Worm (Caenorhabditis elegans) whole organism, L4 larva: ENCODE data around the gene F55A4.3.

Experiments
- D1046.2 ChIP-seq: fragments of 200-800 bp; sonication (Bioruptor generic); IDR thresholded peaks from 2 replicates; pipeline ENCODE4 v1.3.6; 2022; ENCODE audit warnings: missing genetic modification characterization, missing compliant biosample characterization
- F10B5.3 ChIP-seq: sonication (generic microtip); optimal IDR thresholded peaks from 2 replicates; lab custom pipeline; 2016; ENCODE audit warnings: mild to moderate bottlenecking, missing genetic modification characterization, missing compliant biosample characterization
- F26F4.8 ChIP-seq: fragments of 200-800 bp; sonication (Bioruptor generic); conservative IDR thresholded peaks from 2 replicates; pipeline ENCODE4 v1.3.6; 2022; ENCODE audit warnings: missing genetic modification characterization, missing compliant biosample characterization
- F37D6.2 ChIP-seq: sonication (generic microtip); optimal IDR thresholded peaks from 2 replicates; lab custom pipeline; 2016; ENCODE audit warnings: mild to moderate bottlenecking, missing genetic modification characterization, missing compliant biosample characterization
- F49E8.2 ChIP-seq: sonication (generic microtip); optimal IDR thresholded peaks from 2 replicates; lab custom pipeline; 2016; ENCODE audit warnings: missing compliant biosample characterization, mild to moderate bottlenecking, missing genetic modification characterization, borderline replicate concordance
- T26A8.4 ChIP-seq: fragments of 200-800 bp; sonication (Bioruptor generic); IDR thresholded peaks from 2 replicates; pipeline ENCODE4 v1.3.6; 2022; ENCODE audit warnings: missing genetic modification characterization, missing compliant biosample characterization
- Y105C5A.15 ChIP-seq: fragments of 200-800 bp; sonication (Bioruptor generic); IDR thresholded peaks from 2 replicates; pipeline ENCODE4 v1.3.6; 2022; ENCODE audit warnings: missing genetic modification characterization, missing compliant biosample characterization
- ZK337.2 ChIP-seq: fragments of 200-800 bp; sonication (Bioruptor generic); IDR thresholded peaks from 2 replicates; pipeline ENCODE4 v1.3.6; 2022; ENCODE audit warnings: missing genetic modification reagents, missing genetic modification characterization, missing compliant biosample characterization
- aha-1 ChIP-seq: fragments of 150-350 bp; peaks from one replicate; lab custom pipeline; 2014; ENCODE audit warnings: missing biosample characterization, missing genetic modification characterization
- ceh-28 ChIP-seq: fragments of 150-350 bp; optimal IDR thresholded peaks from 2 replicates; lab custom pipeline; 2014; ENCODE audit warnings: missing biosample characterization, missing genetic modification reagents, missing genetic modification characterization
- ceh-44 ChIP-seq: fragments of 200-800 bp; sonication (Bioruptor generic); IDR thresholded peaks from 2 replicates; pipeline ENCODE4 v1.3.6; 2022; ENCODE audit warnings: missing genetic modification reagents, missing genetic modification characterization, missing compliant biosample characterization
- ceh-62 ChIP-seq: sonication (generic microtip); optimal IDR thresholded peaks from 2 replicates; lab custom pipeline; 2017; ENCODE audit warnings: missing biosample characterization, missing genetic modification characterization
- ceh-82 ChIP-seq: sonication (generic microtip); optimal IDR thresholded peaks from 2 replicates; lab custom pipeline; 2017; ENCODE audit warnings: missing biosample characterization, missing genetic modification characterization
- cey-2 ChIP-seq: sonication (generic microtip); optimal IDR thresholded peaks from 3 replicates; lab custom pipeline; 2017; ENCODE audit warnings: missing genetic modification characterization, mild to moderate bottlenecking, missing compliant biosample characterization, antibody characterized with exemption, borderline replicate concordance; ENCODE audit not compliant: insufficient read depth
- daf-16 ChIP-seq, 3 experiments: sonication (generic microtip); optimal IDR thresholded peaks; 2 replicates each; lab custom pipeline; 2016 to 2017; ENCODE audit warnings: missing genetic modification characterization in 3 of 3, missing genetic modification reagents in 3 of 3, mild to moderate bottlenecking in 2 of 3, missing compliant biosample characterization in 2 of 3, missing biosample characterization in 1 of 3, moderate library complexity in 1 of 3
- dmd-6 ChIP-seq: fragments of 200-800 bp; sonication (Bioruptor generic); IDR thresholded peaks from 2 replicates; pipeline ENCODE4 v1.3.6; 2022; ENCODE audit warnings: missing genetic modification reagents, missing genetic modification characterization, missing compliant biosample characterization
- duxl-1 ChIP-seq: sonication (generic microtip); optimal IDR thresholded peaks from 2 replicates; lab custom pipeline; 2016; ENCODE audit warnings: mild to moderate bottlenecking, missing genetic modification characterization, moderate library complexity, missing compliant biosample characterization; ENCODE audit not compliant: poor library complexity
- egl-43 ChIP-seq: fragments of 200-800 bp; sonication (Bioruptor generic); IDR thresholded peaks from 2 replicates; pipeline ENCODE4 v1.3.6; 2022; ENCODE audit warnings: missing genetic modification reagents, missing genetic modification characterization, missing compliant biosample characterization
- hif-1 ChIP-seq, 2 experiments: sonication (generic microtip); optimal IDR thresholded peaks; 2 replicates each; lab custom pipeline; 2016 to 2017; ENCODE audit warnings: missing compliant biosample characterization in 2 of 2, missing genetic modification characterization in 2 of 2, missing genetic modification reagents in 2 of 2, missing genotype in 2 of 2, mild to moderate bottlenecking in 1 of 2
- hlh-11 ChIP-seq: fragments of 200-800 bp; sonication (Bioruptor generic); optimal IDR thresholded peaks from 2 replicates; lab custom pipeline; 2018; ENCODE audit warnings: mild to moderate bottlenecking, missing genetic modification characterization, missing compliant biosample characterization
- hlh-30 ChIP-seq: sonication (generic microtip); optimal IDR thresholded peaks from 2 replicates; lab custom pipeline; 2017; ENCODE audit warnings: antibody characterized with exemption, mild to moderate bottlenecking, missing genetic modification characterization, missing compliant biosample characterization; ENCODE audit not compliant: insufficient read depth
- lin-1 ChIP-seq: fragments of 200-800 bp; sonication (Bioruptor generic); IDR thresholded peaks from 2 replicates; pipeline ENCODE4 v1.3.6; 2022; ENCODE audit warnings: missing genetic modification reagents, missing genetic modification characterization, missing compliant biosample characterization
- lin-38 ChIP-seq: fragments of 200-800 bp; sonication (Bioruptor generic); IDR thresholded peaks from 2 replicates; pipeline ENCODE4 v1.3.6; 2022; ENCODE audit warnings: missing genetic modification reagents, missing genetic modification characterization, missing compliant biosample characterization
- madf-5 ChIP-seq, 2 experiments: fragments of 200-800 bp; sonication (Bioruptor generic); IDR thresholded peaks; 2 replicates each; pipeline ENCODE4 v1.3.6; 2022; ENCODE audit warnings: missing compliant biosample characterization in 2 of 2, missing genetic modification characterization in 2 of 2
- mes-2 ChIP-seq: sonication (generic microtip); optimal IDR thresholded peaks from 2 replicates; lab custom pipeline; 2016; ENCODE audit warnings: missing genotype, mild to moderate bottlenecking, missing genetic modification characterization, missing compliant biosample characterization; ENCODE audit not compliant: poor library complexity, severe bottlenecking
- mxl-3 ChIP-seq: fragments of 200-800 bp; sonication (Bioruptor generic); optimal IDR thresholded peaks from 2 replicates; lab custom pipeline; 2018; ENCODE audit warnings: mild to moderate bottlenecking, missing genetic modification characterization, missing compliant biosample characterization
- nhr-111 ChIP-seq: fragments of 200-800 bp; sonication (Bioruptor generic); optimal IDR thresholded peaks from 2 replicates; lab custom pipeline; 2018; ENCODE audit warnings: mild to moderate bottlenecking, missing genetic modification characterization, missing compliant biosample characterization
- nhr-237 ChIP-seq: sonication (generic microtip); optimal IDR thresholded peaks from 2 replicates; lab custom pipeline; 2017; ENCODE audit warnings: missing biosample characterization, missing genetic modification characterization
- nhr-25 ChIP-seq: sonication (generic microtip); optimal IDR thresholded peaks from 2 replicates; lab custom pipeline; 2017; ENCODE audit warnings: missing genetic modification characterization, mild to moderate bottlenecking, missing compliant biosample characterization, antibody characterized with exemption, moderate library complexity, borderline replicate concordance; ENCODE audit not compliant: insufficient read depth
- nhr-28 ChIP-seq: fragments of 150-350 bp; optimal IDR thresholded peaks from 2 replicates; lab custom pipeline; 2014; ENCODE audit warnings: missing biosample characterization, missing genetic modification characterization
- nhr-6 ChIP-seq: fragments of 150-350 bp; optimal IDR thresholded peaks from 2 replicates; lab custom pipeline; 2014; ENCODE audit warnings: missing biosample characterization, missing genetic modification characterization
- pha-4 ChIP-seq, 2 experiments: fragments of 150-350 bp in 1 of 2; fragments of 200-800 bp in 1 of 2; sonication (Bioruptor generic) in 1 of 2; IDR thresholded peaks in 1 of 2; optimal IDR thresholded peaks in 1 of 2; 2 replicates each; pipeline versions ENCODE4 v1.3.6 to Lab custom; 2014 to 2022; ENCODE audit warnings: missing genetic modification characterization in 2 of 2, missing genetic modification reagents in 2 of 2, missing biosample characterization in 1 of 2, missing compliant biosample characterization in 1 of 2
- php-3 ChIP-seq: fragments of 200-800 bp; sonication (Bioruptor generic); IDR thresholded peaks from 2 replicates; pipeline ENCODE4 v1.3.6; 2022; ENCODE audit warnings: missing genetic modification reagents, missing genetic modification characterization, missing compliant biosample characterization
- saeg-2 ChIP-seq: fragments of 200-800 bp; sonication (Bioruptor generic); IDR thresholded peaks from 2 replicates; pipeline ENCODE4 v1.3.6; 2022; ENCODE audit warnings: missing genetic modification reagents, missing genetic modification characterization, missing compliant biosample characterization
- set-16 ChIP-seq: fragments of 200-800 bp; sonication (Bioruptor generic); IDR thresholded peaks from 2 replicates; pipeline ENCODE4 v1.3.6; 2022; ENCODE audit warnings: missing genetic modification reagents, missing genetic modification characterization, missing compliant biosample characterization
- snpc-1.2 ChIP-seq: fragments of 200-800 bp; sonication (Bioruptor generic); IDR thresholded peaks from 2 replicates; pipeline ENCODE4 v1.3.6; 2022; ENCODE audit warnings: missing genetic modification reagents, missing genetic modification characterization, missing compliant biosample characterization
- unc-62 ChIP-seq, 3 experiments: fragments of 150-350 bp in 1 of 3; sonication (generic microtip); optimal IDR thresholded peaks in 2 of 3; peaks in 1 of 3; 1 replicate in 1 of 3; 2 replicates in 2 of 3; lab custom pipeline; 2014 to 2017; ENCODE audit warnings: missing biosample characterization in 3 of 3, missing genetic modification characterization in 3 of 3, missing genetic modification reagents in 3 of 3, missing genotype in 1 of 3
- zfp-2 ChIP-seq: sonication (generic microtip); optimal IDR thresholded peaks from 2 replicates; lab custom pipeline; 2016; ENCODE audit warnings: mild to moderate bottlenecking, missing genetic modification characterization, missing compliant biosample characterization
- zfp-3 ChIP-seq: fragments of 200-800 bp; sonication (Bioruptor generic); conservative IDR thresholded peaks from 2 replicates; pipeline ENCODE4 v1.3.6; 2022; ENCODE audit warnings: missing genetic modification reagents, missing genetic modification characterization, missing compliant biosample characterization
- zip-2 ChIP-seq: fragments of 150-350 bp; optimal IDR thresholded peaks from 2 replicates; lab custom pipeline; 2014; ENCODE audit warnings: missing biosample characterization, missing genetic modification characterization
- ztf-11 ChIP-seq: fragments of 150-350 bp; optimal IDR thresholded peaks from 2 replicates; lab custom pipeline; 2014; ENCODE audit warnings: missing biosample characterization, missing genetic modification characterization
- ztf-7 ChIP-seq: fragments of 150-350 bp; optimal IDR thresholded peaks from 2 replicates; lab custom pipeline; 2014; ENCODE audit warnings: missing biosample characterization, missing genetic modification characterization

F55A4.3 gene

DNA sequence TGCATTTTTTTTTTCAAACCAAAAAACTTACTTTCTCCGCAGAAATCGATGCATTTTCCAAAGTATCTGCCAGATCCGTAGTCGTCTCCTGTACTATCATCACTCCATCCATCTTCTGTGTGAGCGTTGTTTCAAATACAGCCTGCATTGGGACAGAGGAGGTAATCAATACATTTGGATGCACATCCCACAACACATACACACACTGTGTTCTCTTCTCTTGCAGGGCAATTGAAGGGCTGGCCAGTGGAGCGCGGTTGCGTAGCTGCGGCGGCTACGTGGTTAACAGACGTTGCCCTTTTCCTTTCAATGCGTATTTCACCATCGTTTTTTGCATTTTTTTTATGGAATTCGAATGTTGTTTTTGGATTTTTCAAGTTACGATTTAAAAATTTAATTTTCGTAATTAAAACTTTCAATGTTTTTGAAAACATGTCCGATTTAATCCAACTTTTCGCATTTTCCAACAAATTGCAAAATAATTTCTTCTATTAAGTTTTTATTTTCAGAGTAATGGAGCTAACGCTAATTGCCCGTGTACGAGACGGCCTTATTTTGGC, 10.2 kb upstream of the F55A4.3 start, which contains the start of the genes stau-1 and sec-22 (continued):
- TF ChIP-seq daf-16 (GFP tag; optimal IDR thresholded peaks at IDR 0.05; lab: Kevin White, UChicago) (no peak), daf-16 (tag; optimal IDR thresholded peaks at IDR 0.05; lab: Kevin White, UChicago) (no peak), php-3 (GFP tag; lab: Robert Waterston, UW) (no peak), zfp-3 (GFP tag; lab: Robert Waterston, UW) (no peak), ZK337.2 (GFP tag; lab: Robert Waterston, UW) (no peak), madf-5 (GFP tag; IDR thresholded peaks at IDR 0.05; lab: Robert Waterston, UW) (no peak), pha-4 (GFP tag; IDR thresholded peaks at IDR 0.05; lab: Robert Waterston, UW) (no peak), pha-4 (tag; optimal IDR thresholded peaks at IDR 0.05; lab: Kevin White, UChicago) (peak; percentile 10), dmd-6 (GFP tag; lab: Robert Waterston, UW) (peak; percentile 19; the same call in 1 of the 2 replicates), hlh-30 (tag; lab: Kevin White, UChicago) (peak; percentile 36), ceh-44 (GFP tag; lab: Robert Waterston, UW) (no peak), saeg-2 (GFP tag; lab: Robert Waterston, UW) (no peak), F49E8.2 (no peak), lin-38 (no peak; the same call in 1 of the 2 replicates), F26F4.8 (no peak), D1046.2 (GFP tag; lab: Robert Waterston, UW) (no peak), F10B5.3 (no peak), duxl-1 (no peak), nhr-28 (tag; lab: Kevin White, UChicago) (peak; percentile 52), zfp-2 (tag; lab: Kevin White, UChicago) (no peak), F37D6.2 (tag; lab: Kevin White, UChicago) (no peak)

DNA sequence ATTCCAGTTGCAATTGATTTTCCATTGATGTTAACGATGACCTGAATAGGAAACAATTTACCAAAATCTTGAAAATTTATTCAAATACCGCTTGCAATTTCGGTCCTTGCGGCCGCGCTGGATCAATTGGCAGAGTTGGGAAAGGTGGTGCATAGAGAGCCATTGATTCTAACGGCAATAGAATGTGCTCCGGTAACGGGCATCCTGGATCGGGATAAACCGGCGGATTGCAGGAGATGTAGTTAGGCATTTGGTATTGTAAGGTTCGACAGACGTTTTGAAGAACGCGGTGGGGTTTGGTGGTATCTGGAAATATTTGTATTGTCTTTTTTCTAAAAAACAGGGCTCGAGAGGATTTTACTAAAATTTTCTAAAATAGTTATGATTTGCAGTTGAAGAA, 6.0 kb upstream of the F55A4.3 start:
- TF ChIP-seq aha-1 (tag; lab: Kevin White, UChicago) (peak; percentile 94), zip-2 (tag; lab: Kevin White, UChicago) (no peak), Y105C5A.15 (GFP tag; lab: Robert Waterston, UW) (no peak), T26A8.4 (0 out of 2 replicates have a peak, but pooled peaks have one; percentile 26)

DNA sequence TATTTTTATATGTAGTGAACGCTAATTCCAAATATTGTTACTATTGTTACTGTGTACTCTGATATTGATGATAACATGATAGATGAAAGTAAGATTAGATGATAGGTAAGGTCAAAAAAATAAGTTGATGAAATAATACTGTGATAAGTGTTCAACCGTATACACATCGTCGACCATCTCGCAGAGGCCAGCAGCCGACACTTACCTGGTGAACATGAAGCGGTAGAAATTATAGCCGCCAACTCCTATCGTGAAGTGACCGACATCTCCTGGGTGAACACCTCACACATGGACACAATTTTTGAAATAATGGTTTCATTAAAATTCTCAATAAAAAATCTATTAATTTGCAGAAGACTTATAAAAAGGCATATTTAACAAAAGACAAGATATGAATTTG, 2.5 kb upstream of the F55A4.3 start:
- TF ChIP-seq nhr-28 (tag; lab: Kevin White, UChicago): peak; percentile 12
- TF ChIP-seq cey-2 (tag; lab: Kevin White, UChicago): no peak
- no peak for TF ChIP-seq F37D6.2 (tag; lab: Kevin White, UChicago)
- TF ChIP-seq ceh-28: no peak

DNA sequence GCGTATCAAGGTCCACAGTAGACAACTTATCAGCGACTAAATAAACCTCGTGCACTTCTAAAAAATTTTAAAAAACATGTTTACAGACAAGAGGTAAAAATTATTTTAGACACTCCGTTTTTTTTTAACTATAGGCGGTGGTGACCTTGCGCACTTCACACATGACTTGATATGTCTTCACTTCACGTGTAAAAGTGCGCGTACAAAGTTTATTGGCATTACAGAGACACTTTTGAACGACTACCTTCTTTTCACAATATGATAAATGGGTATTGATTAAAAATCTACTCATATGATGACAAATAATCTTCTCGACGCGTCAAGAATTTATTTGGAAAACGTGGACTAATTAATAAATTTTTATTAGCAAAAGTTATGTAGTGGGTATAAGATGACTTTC, 1.8 kb upstream of the F55A4.3 start:
- TF ChIP-seq ZK337.2 (GFP tag; lab: Robert Waterston, UW) (no peak), nhr-111 (GFP tag; lab: Kevin White, UChicago) (no peak), zip-2 (tag; lab: Kevin White, UChicago) (no peak), mes-2 (no peak), ztf-11 (tag; lab: Kevin White, UChicago) (no peak), hlh-11 (tag; lab: Kevin White, UChicago) (peak; percentile 42), nhr-25 (tag; lab: Kevin White, UChicago) (no peak), Y105C5A.15 (GFP tag; lab: Robert Waterston, UW) (no peak), nhr-237 (tag; lab: Kevin White, UChicago) (no peak), lin-1 (GFP tag; lab: Robert Waterston, UW) (no peak), unc-62 (GFP tag; optimal IDR thresholded peaks at IDR 0.05 in 1 of 2; lab: Kevin White, UChicago) (peak in 1 of 2 experiments; percentile 42), unc-62 (tag; optimal IDR thresholded peaks at IDR 0.05; lab: Kevin White, UChicago) (no peak), F10B5.3 (no peak), nhr-6 (tag; lab: Kevin White, UChicago) (no peak), ztf-7 (no peak), hif-1 (tag; optimal IDR thresholded peaks at IDR 0.05; lab: Kevin White, UChicago) (peak in 1 of 2 experiments; percentile 3), egl-43 (GFP tag; lab: Robert Waterston, UW) (no peak), snpc-1.2 (no peak), ceh-82 (tag; lab: Kevin White, UChicago) (no peak), pha-4 (GFP tag; IDR thresholded peaks at IDR 0.05; lab: Robert Waterston, UW) (no peak), pha-4 (tag; optimal IDR thresholded peaks at IDR 0.05; lab: Kevin White, UChicago) (no peak), set-16 (GFP tag; lab: Robert Waterston, UW) (no peak), F37D6.2 (tag; lab: Kevin White, UChicago) (no peak), ceh-62 (tag; lab: Kevin White, UChicago) (no peak), mxl-3 (GFP tag; lab: Kevin White, UChicago) (peak; percentile 35)
